Fruit fly (Drosophila melanogaster) Kc167 (cell line): ENCODE measurements around the gene CAH7.

ENCODE experiments used
- Myc ChIP-seq: fragments of >200 bp; optimal IDR thresholded peaks from 2 replicates; lab custom pipeline; 2017; ENCODE audit warnings: missing external identifiers
- Sin3A ChIP-seq: fragments of >200 bp; optimal IDR thresholded peaks from 2 replicates; lab custom pipeline; 2018; ENCODE audit warnings: missing external identifiers
- h ChIP-seq: fragments of >200 bp; optimal IDR thresholded peaks from 3 replicates; lab custom pipeline; 2018; ENCODE audit warnings: missing external identifiers
- insv ChIP-seq: fragments of >200 bp; optimal IDR thresholded peaks from 3 replicates; lab custom pipeline; 2018; ENCODE audit warnings: missing external identifiers
- psq ChIP-seq: fragments of >200 bp; optimal IDR thresholded peaks from 2 replicates; lab custom pipeline; 2017; ENCODE audit warnings: missing external identifiers
- ttk ChIP-seq: sonication (Bioruptor generic); optimal IDR thresholded peaks from 2 replicates; lab custom pipeline; 2017; ENCODE audit warnings: missing external identifiers

The CAH7 gene

dm6 chr3R:10148376-10148887 is 36.4 kb downstream of the CAH7 start:
- TF ChIP-seq h (lab: Kevin White, UChicago) = no peak
- TF ChIP-seq insv (lab: Kevin White, UChicago) = no peak
- TF ChIP-seq psq = no peak
- no peak for TF ChIP-seq ttk (lab: Kevin White, UChicago)
- no peak for TF ChIP-seq Sin3A (lab: Kevin White, UChicago)
- TF ChIP-seq Myc (lab: Kevin White, UChicago) = no peak

- TF ChIP-seq insv (lab: Kevin White, UChicago) = no peak
- TF ChIP-seq psq = no peak
- TF ChIP-seq Sin3A (lab: Kevin White, UChicago) = no peak
- no peak for TF ChIP-seq Myc (lab: Kevin White, UChicago)
- no peak for TF ChIP-seq ttk (lab: Kevin White, UChicago)
- TF ChIP-seq h (lab: Kevin White, UChicago) = no peak
Measured at dm6 chr3R:10149667-10150398, 37.8 kb downstream of the CAH7 start.

DNA sequence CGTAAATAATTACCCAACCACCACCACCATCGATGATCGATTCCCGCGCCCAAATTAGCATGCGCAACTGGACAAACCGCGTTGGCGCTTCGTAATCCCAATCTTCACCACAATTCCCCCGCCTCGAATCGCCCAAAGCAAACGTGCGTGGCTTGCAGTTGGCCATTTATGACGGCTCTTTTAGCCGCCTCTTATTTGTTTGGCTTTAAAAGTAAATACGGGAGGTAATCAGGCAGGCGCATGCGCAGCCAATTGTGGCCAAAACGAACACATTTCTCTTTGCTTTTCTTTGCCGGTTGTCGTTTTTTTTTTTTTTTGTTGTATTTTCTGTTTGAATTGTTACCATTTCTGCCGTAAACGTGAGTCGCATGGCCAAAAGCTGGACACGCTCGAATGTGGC is 38.5 kb downstream of the CAH7 start:
- TF ChIP-seq ttk (lab: Kevin White, UChicago) (no peak), h (lab: Kevin White, UChicago) (no peak), psq (no peak), Sin3A (lab: Kevin White, UChicago) (no peak), Myc (lab: Kevin White, UChicago) (no peak), insv (lab: Kevin White, UChicago) (no peak)

DNA sequence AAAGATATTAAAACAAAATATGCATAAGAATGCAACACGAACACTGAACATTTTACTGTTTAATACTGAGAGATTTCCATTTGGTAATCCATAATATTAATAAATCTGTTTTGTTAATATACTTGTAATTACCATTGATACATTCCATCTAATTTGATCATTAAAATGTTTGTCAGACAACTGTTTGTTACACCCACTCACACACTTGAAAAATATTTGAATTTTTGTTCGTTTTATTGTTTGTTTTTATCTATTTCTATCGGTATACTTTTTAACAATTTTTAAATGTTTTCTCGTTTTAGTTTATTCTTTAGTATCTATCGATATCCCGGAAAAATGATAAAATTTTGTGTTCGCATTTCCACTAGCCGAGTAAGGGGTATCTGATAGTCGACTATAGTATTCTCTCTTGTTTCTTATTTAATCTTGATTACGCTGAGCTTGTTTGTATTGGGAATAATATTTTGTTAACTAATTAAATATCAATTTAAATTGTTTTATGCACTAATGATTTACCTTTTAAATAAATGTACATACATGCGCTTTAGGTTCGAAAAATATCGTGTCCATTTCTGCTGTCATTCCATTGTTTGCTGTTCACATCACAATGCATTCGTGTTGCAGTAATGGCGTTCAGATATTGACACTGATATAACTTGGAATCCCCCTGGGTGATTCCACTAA is 39.9 kb downstream of the CAH7 start, which contains the start of gene CG34303:
TSS of gene CG34303 (minus strand) at position 51 of the 684 bp plus-strand sequence.
- TF ChIP-seq psq (no peak), Myc (lab: Kevin White, UChicago) (no peak), Sin3A (lab: Kevin White, UChicago) (no peak), insv (lab: Kevin White, UChicago) (no peak)

DNA sequence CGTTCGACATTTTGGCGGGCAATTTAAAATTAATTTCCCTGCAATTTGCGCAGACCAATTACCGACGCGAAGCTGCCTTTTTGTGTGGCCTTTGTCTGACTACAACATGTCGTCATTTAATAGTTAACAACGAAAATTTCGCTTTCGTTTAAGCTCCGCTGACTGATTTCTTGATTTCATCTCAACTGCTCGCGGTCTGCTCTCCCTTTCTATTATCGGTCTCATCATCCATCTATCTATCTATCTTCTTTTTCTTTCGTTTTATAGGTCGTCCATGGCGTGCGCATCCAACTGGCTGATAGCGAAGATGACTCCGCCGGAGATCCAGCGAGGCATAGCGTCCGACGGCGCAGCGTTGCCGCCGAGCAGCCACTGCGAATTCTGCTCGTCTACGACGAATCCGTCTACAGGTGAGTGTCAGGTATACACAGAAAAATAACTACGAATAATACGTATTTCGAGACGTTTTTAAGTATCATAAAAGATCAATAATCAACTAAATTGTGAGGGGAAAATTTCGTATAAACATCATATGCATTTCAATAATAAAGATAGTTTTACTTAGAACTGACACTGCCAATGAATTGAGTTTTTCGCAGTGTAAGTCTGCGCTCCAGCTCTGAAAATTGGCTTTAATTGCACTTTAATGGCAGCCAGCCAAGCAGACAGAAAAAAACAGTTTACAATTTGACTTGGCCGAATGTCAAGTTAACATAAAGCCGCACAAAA is 42.1 kb downstream of the CAH7 start:
- no peak for TF ChIP-seq h (lab: Kevin White, UChicago)

DNA sequence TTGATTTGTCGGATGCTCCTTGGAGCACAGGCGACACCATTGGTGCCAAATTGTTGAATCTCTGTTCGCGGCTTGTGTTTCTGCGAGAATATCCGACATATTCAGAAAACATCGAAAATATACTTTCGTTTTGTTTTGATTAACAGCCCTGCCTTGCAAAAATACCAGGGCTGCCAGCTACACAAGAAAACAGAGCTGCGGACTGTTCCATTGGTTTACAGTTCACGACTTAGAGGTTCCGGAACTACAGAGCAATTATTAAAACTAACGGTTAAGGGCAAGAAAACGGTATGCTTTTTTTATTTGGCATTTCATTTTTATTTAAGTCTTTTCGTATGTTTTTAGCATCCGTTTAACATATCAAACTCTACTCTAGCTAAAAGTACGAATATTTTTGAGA is 49.1 kb downstream of the CAH7 start, which contains the start of gene CG6254:
TSS of gene CG6254 (minus strand) at position 169 of the 400 bp plus-strand sequence.
- no peak for TF ChIP-seq h (lab: Kevin White, UChicago)
- TF ChIP-seq Sin3A (lab: Kevin White, UChicago) = no peak
- TF ChIP-seq insv (lab: Kevin White, UChicago) = no peak
- TF ChIP-seq ttk (lab: Kevin White, UChicago) = no peak
- TF ChIP-seq psq = no peak
- TF ChIP-seq Myc (lab: Kevin White, UChicago) = no peak

- TF ChIP-seq Myc (lab: Kevin White, UChicago) (no peak), psq (no peak), insv (lab: Kevin White, UChicago) (no peak), Sin3A (lab: Kevin White, UChicago) (no peak), h (lab: Kevin White, UChicago) (no peak), ttk (lab: Kevin White, UChicago) (no peak)
Measured at dm6 chr3R:10166334-10166733, 54.3 kb downstream of the CAH7 start.

dm6 chr3R:10167280-10167679 is 55.2 kb downstream of the CAH7 start:
- TF ChIP-seq ttk (lab: Kevin White, UChicago) = no peak
- no peak for TF ChIP-seq h (lab: Kevin White, UChicago)
- TF ChIP-seq Myc (lab: Kevin White, UChicago) = no peak
- TF ChIP-seq Sin3A (lab: Kevin White, UChicago) = no peak
- TF ChIP-seq psq = no peak
- no peak for TF ChIP-seq insv (lab: Kevin White, UChicago)

- no peak for TF ChIP-seq insv (lab: Kevin White, UChicago)
- TF ChIP-seq psq = no peak
- TF ChIP-seq h (lab: Kevin White, UChicago) = no peak
- TF ChIP-seq Sin3A (lab: Kevin White, UChicago) = no peak
- TF ChIP-seq ttk (lab: Kevin White, UChicago) = no peak
- no peak for TF ChIP-seq Myc (lab: Kevin White, UChicago)
Measured at dm6 chr3R:10168483-10169064, 56.5 kb downstream of the CAH7 start.

DNA sequence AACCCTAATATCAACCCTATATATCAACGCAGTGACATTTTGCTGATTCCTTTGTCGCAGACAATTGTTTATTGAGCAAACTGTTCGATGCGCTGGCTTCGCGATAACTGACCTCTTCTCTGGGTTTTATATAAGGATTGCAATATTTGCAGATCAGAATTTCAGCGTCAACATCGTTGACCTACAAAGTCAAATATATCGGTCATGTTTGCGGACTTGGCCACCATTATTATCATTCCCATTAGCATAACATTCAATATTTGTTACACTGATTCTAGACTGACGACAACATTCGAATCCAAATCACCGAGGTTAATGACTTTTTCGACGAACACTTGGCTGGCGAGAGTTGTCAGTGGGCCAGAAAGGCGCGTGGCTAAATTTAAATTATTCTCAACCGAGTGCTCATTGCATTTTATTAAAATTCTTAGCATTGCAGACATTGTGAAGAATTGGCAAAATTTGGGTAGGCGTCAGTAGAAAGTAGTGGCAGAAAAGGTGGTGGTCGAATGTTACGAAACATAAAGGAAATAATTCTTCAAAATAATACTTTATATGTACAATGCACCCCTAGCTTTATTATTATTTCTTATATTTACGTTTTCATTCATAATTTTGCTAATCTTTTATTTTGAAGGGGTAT is 57.2 kb downstream of the CAH7 start:
- TF ChIP-seq ttk (lab: Kevin White, UChicago) (no peak), Myc (lab: Kevin White, UChicago) (no peak), h (lab: Kevin White, UChicago) (no peak), insv (lab: Kevin White, UChicago) (no peak), psq (no peak), Sin3A (lab: Kevin White, UChicago) (no peak)
